Fruit fly (Drosophila melanogaster) Kc167 (cell line): ENCODE measurements around the gene Sse.

ENCODE experiments used
- Myc ChIP-seq: fragments of >200 bp; optimal IDR thresholded peaks from 2 replicates; lab custom pipeline; 2017; ENCODE audit warnings: missing external identifiers
- Sin3A ChIP-seq: fragments of >200 bp; optimal IDR thresholded peaks from 2 replicates; lab custom pipeline; 2018; ENCODE audit warnings: missing external identifiers
- h ChIP-seq: fragments of >200 bp; optimal IDR thresholded peaks from 3 replicates; lab custom pipeline; 2018; ENCODE audit warnings: missing external identifiers
- insv ChIP-seq: fragments of >200 bp; optimal IDR thresholded peaks from 3 replicates; lab custom pipeline; 2018; ENCODE audit warnings: missing external identifiers
- psq ChIP-seq: fragments of >200 bp; optimal IDR thresholded peaks from 2 replicates; lab custom pipeline; 2017; ENCODE audit warnings: missing external identifiers
- ttk ChIP-seq: sonication (Bioruptor generic); optimal IDR thresholded peaks from 2 replicates; lab custom pipeline; 2017; ENCODE audit warnings: missing external identifiers

Gene Sse

dm6 chr3L:5635237-5636025 lies 26.6 kb downstream of the Sse start:
- TF ChIP-seq Myc, result no peak
- no peak for TF ChIP-seq Sin3A (lab: Kevin White, UChicago)
- TF ChIP-seq psq, result no peak
- TF ChIP-seq insv (lab: Kevin White, UChicago), result no peak
- no peak for TF ChIP-seq ttk (lab: Kevin White, UChicago)
- no peak for TF ChIP-seq h (lab: Kevin White, UChicago)

- TF ChIP-seq insv (lab: Kevin White, UChicago), result no peak
- no peak for TF ChIP-seq Sin3A (lab: Kevin White, UChicago)
- no peak for TF ChIP-seq ttk (lab: Kevin White, UChicago)
- no peak for TF ChIP-seq psq
- no peak for TF ChIP-seq Myc
- TF ChIP-seq h (lab: Kevin White, UChicago), result no peak
These were observed 27.7 kb downstream of the Sse start for dm6 chr3L:5634188-5634894.

dm6 chr3L:5633247-5634187 lies 28.5 kb downstream of the Sse start:
- TF ChIP-seq ttk (lab: Kevin White, UChicago) (no peak), Sin3A (lab: Kevin White, UChicago) (no peak), h (lab: Kevin White, UChicago) (no peak), insv (lab: Kevin White, UChicago) (no peak), Myc (no peak), psq (no peak)

dm6 chr3L:5631917-5632316 lies 30.1 kb downstream of the Sse start:
- TF ChIP-seq ttk (lab: Kevin White, UChicago) (no peak), psq (no peak), insv (lab: Kevin White, UChicago) (no peak), h (lab: Kevin White, UChicago) (no peak), Sin3A (lab: Kevin White, UChicago) (no peak), Myc (no peak)

- TF ChIP-seq psq, result no peak
- TF ChIP-seq Myc, result no peak
These were observed 31.4 kb downstream of the Sse start, which contains the start of gene Blimp-1 for dm6 chr3L:5630608-5631080. Gene Blimp-1, plus strand, starts transcription at chr3L:5630983.

dm6 chr3L:5630176-5630583 lies 31.9 kb downstream of the Sse start:
- TF ChIP-seq h (lab: Kevin White, UChicago) (no peak), Sin3A (lab: Kevin White, UChicago) (no peak), insv (lab: Kevin White, UChicago) (no peak), ttk (lab: Kevin White, UChicago) (no peak), psq (no peak), Myc (no peak)

- TF ChIP-seq h (lab: Kevin White, UChicago) (no peak), insv (lab: Kevin White, UChicago) (no peak), Sin3A (lab: Kevin White, UChicago) (no peak), psq (no peak), Myc (no peak), ttk (lab: Kevin White, UChicago) (no peak)
These were observed 34.2 kb downstream of the Sse start for dm6 chr3L:5627816-5628215.

dm6 chr3L:5626465-5626864 lies 35.6 kb downstream of the Sse start:
- no peak for TF ChIP-seq Myc
- TF ChIP-seq ttk (lab: Kevin White, UChicago), result no peak
- TF ChIP-seq Sin3A (lab: Kevin White, UChicago), result no peak
- no peak for TF ChIP-seq insv (lab: Kevin White, UChicago)
- TF ChIP-seq psq, result no peak
- TF ChIP-seq h (lab: Kevin White, UChicago), result no peak

- TF ChIP-seq Myc, result no peak
- TF ChIP-seq insv (lab: Kevin White, UChicago), result no peak
- no peak for TF ChIP-seq ttk (lab: Kevin White, UChicago)
- TF ChIP-seq Sin3A (lab: Kevin White, UChicago), result no peak
- TF ChIP-seq psq, result no peak
- TF ChIP-seq h (lab: Kevin White, UChicago), result no peak
These were observed 36.9 kb downstream of the Sse start for dm6 chr3L:5625121-5625667.

- TF ChIP-seq h (lab: Kevin White, UChicago) (no peak), ttk (lab: Kevin White, UChicago) (no peak), insv (lab: Kevin White, UChicago) (no peak), Myc (no peak), Sin3A (lab: Kevin White, UChicago) (no peak), psq (no peak)
These were observed 38.8 kb downstream of the Sse start for dm6 chr3L:5623296-5623695.

dm6 chr3L:5621908-5622307 lies 40.1 kb downstream of the Sse start:
- no peak for TF ChIP-seq Sin3A (lab: Kevin White, UChicago)
- TF ChIP-seq insv (lab: Kevin White, UChicago), result no peak
- TF ChIP-seq psq, result no peak
- no peak for TF ChIP-seq h (lab: Kevin White, UChicago)
- no peak for TF ChIP-seq ttk (lab: Kevin White, UChicago)
- no peak for TF ChIP-seq Myc
